Worm (Caenorhabditis elegans) whole organism, early embryonic: ENCODE measurements around the gene C25H3.1.

Experiments
- aly-1 ChIP-seq: sonication (generic microtip); optimal IDR thresholded peaks from 2 replicates; lab custom pipeline; 2016; ENCODE audit warnings: missing genetic modification characterization, missing compliant biosample characterization
- ama-1 ChIP-seq: fragments of 150-350 bp; optimal IDR thresholded peaks from 2 replicates; lab custom pipeline; 2014
- ceh-36 ChIP-seq: sonication (generic microtip); optimal IDR thresholded peaks from 2 replicates; lab custom pipeline; 2016; ENCODE audit warnings: missing genetic modification characterization, inconsistent platforms, missing compliant biosample characterization
- flt-1 ChIP-seq: fragments of 200-800 bp; sonication (Bioruptor generic); IDR thresholded peaks from 2 replicates; pipeline ENCODE4 v1.3.6; 2022; ENCODE audit warnings: missing genetic modification characterization, missing compliant biosample characterization
- hmg-4 ChIP-seq: fragments of 200-800 bp; sonication (Bioruptor generic); optimal IDR thresholded peaks from 2 replicates; lab custom pipeline; 2018; ENCODE audit warnings: mild to moderate bottlenecking, missing genetic modification characterization, missing compliant biosample characterization
- tbx-11 ChIP-seq: fragments of 200-800 bp; sonication (Bioruptor generic); IDR thresholded peaks from 2 replicates; pipeline ENCODE4 v1.3.6; 2022; ENCODE audit warnings: missing genetic modification characterization, missing compliant biosample characterization
- tbx-37 ChIP-seq: fragments of 200-800 bp; sonication (Bioruptor generic); conservative IDR thresholded peaks from 2 replicates; pipeline ENCODE4 v1.3.6; 2022; ENCODE audit warnings: missing genetic modification reagents, missing genetic modification characterization, missing compliant biosample characterization

ce11 chrII:5702611-5703192 is 3.8 kb downstream of the C25H3.1 start:
- TF ChIP-seq tbx-11 (GFP tag; lab: Robert Waterston, UW), result no peak
- TF ChIP-seq hmg-4 (GFP tag; lab: Kevin White, UChicago), result no peak
- no peak for TF ChIP-seq flt-1
- no peak for TF ChIP-seq ceh-36 (tag; lab: Kevin White, UChicago)
- no peak for TF ChIP-seq aly-1 (tag; lab: Kevin White, UChicago)
- TF ChIP-seq ama-1 (lab: Kevin White, UChicago), result no peak
- no peak for TF ChIP-seq tbx-37
